Worm (Caenorhabditis elegans) whole organism, early embryonic: ENCODE results near the gene Y41E3.22.

Experiments used
- B0310.2 ChIP-seq: sonication (generic microtip); optimal IDR thresholded peaks from 2 replicates; lab custom pipeline; 2016; ENCODE audit warnings: mild to moderate bottlenecking, missing genetic modification characterization, missing compliant biosample characterization
- F13C5.2 ChIP-seq: sonication (generic microtip); optimal IDR thresholded peaks from 2 replicates; lab custom pipeline; 2017; ENCODE audit warnings: mild to moderate bottlenecking, missing genetic modification characterization, inconsistent platforms, missing compliant biosample characterization
- aly-1 ChIP-seq: sonication (generic microtip); optimal IDR thresholded peaks from 2 replicates; lab custom pipeline; 2016; ENCODE audit warnings: missing genetic modification characterization, missing compliant biosample characterization
- ama-1 ChIP-seq: fragments of 150-350 bp; optimal IDR thresholded peaks from 2 replicates; lab custom pipeline; 2014
- ceh-13 ChIP-seq: fragments of 200-800 bp; sonication (Bioruptor generic); optimal IDR thresholded peaks from 2 replicates; lab custom pipeline; 2018; ENCODE audit warnings: mild to moderate bottlenecking, missing genetic modification characterization, missing compliant biosample characterization
- ceh-36 ChIP-seq: sonication (generic microtip); optimal IDR thresholded peaks from 2 replicates; lab custom pipeline; 2016; ENCODE audit warnings: missing genetic modification characterization, inconsistent platforms, missing compliant biosample characterization
- ets-7 ChIP-seq: sonication (generic microtip); optimal IDR thresholded peaks from 2 replicates; lab custom pipeline; 2016; ENCODE audit warnings: missing genotype, missing genetic modification characterization, missing compliant biosample characterization
- flt-1 ChIP-seq: fragments of 200-800 bp; sonication (Bioruptor generic); IDR thresholded peaks from 2 replicates; pipeline ENCODE4 v1.3.6; 2022; ENCODE audit warnings: missing genetic modification characterization, missing compliant biosample characterization
- hmbx-1 ChIP-seq: sonication (generic microtip); optimal IDR thresholded peaks from 2 replicates; lab custom pipeline; 2016; ENCODE audit warnings: mild to moderate bottlenecking, missing genetic modification characterization, missing compliant biosample characterization
- hmg-4 ChIP-seq: fragments of 200-800 bp; sonication (Bioruptor generic); optimal IDR thresholded peaks from 2 replicates; lab custom pipeline; 2018; ENCODE audit warnings: mild to moderate bottlenecking, missing genetic modification characterization, missing compliant biosample characterization
- hnd-1 ChIP-seq: sonication (generic microtip); optimal IDR thresholded peaks from 2 replicates; lab custom pipeline; 2016; ENCODE audit warnings: missing genetic modification characterization, missing compliant biosample characterization
- pes-1 ChIP-seq: fragments of 200-800 bp; sonication (Bioruptor generic); IDR thresholded peaks from 2 replicates; pipeline ENCODE4 v1.3.6; 2022; ENCODE audit warnings: missing genetic modification reagents, missing genetic modification characterization, missing compliant biosample characterization
- scrt-1 ChIP-seq: fragments of 200-800 bp; sonication (Bioruptor generic); IDR thresholded peaks from 2 replicates; pipeline ENCODE4 v1.3.6; 2022; ENCODE audit warnings: missing genetic modification characterization, missing compliant biosample characterization
- sea-1 ChIP-seq: fragments of 200-800 bp; sonication (Bioruptor generic); conservative IDR thresholded peaks from 2 replicates; pipeline ENCODE4 v1.3.6; 2022; ENCODE audit warnings: missing genetic modification characterization, missing compliant biosample characterization
- tbx-11 ChIP-seq: fragments of 200-800 bp; sonication (Bioruptor generic); IDR thresholded peaks from 2 replicates; pipeline ENCODE4 v1.3.6; 2022; ENCODE audit warnings: missing genetic modification characterization, missing compliant biosample characterization
- tbx-37 ChIP-seq: fragments of 200-800 bp; sonication (Bioruptor generic); conservative IDR thresholded peaks from 2 replicates; pipeline ENCODE4 v1.3.6; 2022; ENCODE audit warnings: missing genetic modification reagents, missing genetic modification characterization, missing compliant biosample characterization
- tra-4 ChIP-seq: sonication (generic microtip); optimal IDR thresholded peaks from 2 replicates; lab custom pipeline; 2017; ENCODE audit warnings: missing genetic modification characterization, missing compliant biosample characterization

The Y41E3.22 gene

ce11 chrIV:14950468-14950867, at the start of gene Y41E3.22:
Y41E3.22 (plus strand) TSS chrIV:14950710.
- TF ChIP-seq flt-1 (GFP tag; lab: Robert Waterston, UW) (no peak), tbx-11 (no peak), tbx-37 (GFP tag; lab: Robert Waterston, UW) (no peak), sea-1 (GFP tag; lab: Robert Waterston, UW) (no peak), ama-1 (lab: Kevin White, UChicago) (no peak), scrt-1 (GFP tag; lab: Robert Waterston, UW) (no peak), hnd-1 (tag; lab: Kevin White, UChicago) (no peak), hmg-4 (GFP tag; lab: Kevin White, UChicago) (no peak), aly-1 (tag; lab: Kevin White, UChicago) (no peak), ets-7 (tag; lab: Kevin White, UChicago) (no peak), F13C5.2 (tag; lab: Kevin White, UChicago) (no peak), tra-4 (tag; lab: Kevin White, UChicago) (no peak), pes-1 (GFP tag; lab: Robert Waterston, UW) (no peak), ceh-13 (GFP tag; lab: Kevin White, UChicago) (no peak), ceh-36 (tag; lab: Kevin White, UChicago) (no peak), B0310.2 (tag; lab: Kevin White, UChicago) (no peak), hmbx-1 (no peak)

- TF ChIP-seq aly-1 (tag; lab: Kevin White, UChicago) (no peak), pes-1 (GFP tag; lab: Robert Waterston, UW) (no peak), tra-4 (tag; lab: Kevin White, UChicago) (no peak), hmbx-1 (no peak), F13C5.2 (tag; lab: Kevin White, UChicago) (no peak), ama-1 (lab: Kevin White, UChicago) (no peak), B0310.2 (tag; lab: Kevin White, UChicago) (no peak)
Observed at ce11 chrIV:14903188-14903587, 47.3 kb upstream of the Y41E3.22 start.

ce11 chrIV:14909589-14909988, 40.9 kb upstream of the Y41E3.22 start, which contains the start of gene pnc-2:
pnc-2 (minus strand) TSS chrIV:14909689.
- TF ChIP-seq ets-7 (tag; lab: Kevin White, UChicago): no peak
- TF ChIP-seq B0310.2 (tag; lab: Kevin White, UChicago): no peak
- TF ChIP-seq tra-4 (tag; lab: Kevin White, UChicago): no peak
- no peak for TF ChIP-seq hmbx-1
- no peak for TF ChIP-seq aly-1 (tag; lab: Kevin White, UChicago)
- no peak for TF ChIP-seq flt-1 (GFP tag; lab: Robert Waterston, UW)
- no peak for TF ChIP-seq ama-1 (lab: Kevin White, UChicago)
- TF ChIP-seq pes-1 (GFP tag; lab: Robert Waterston, UW): no peak
- no peak for TF ChIP-seq F13C5.2 (tag; lab: Kevin White, UChicago)
- no peak for TF ChIP-seq sea-1 (GFP tag; lab: Robert Waterston, UW)
- TF ChIP-seq scrt-1 (GFP tag; lab: Robert Waterston, UW): no peak
- TF ChIP-seq hmg-4 (GFP tag; lab: Kevin White, UChicago): no peak
- TF ChIP-seq tbx-37 (GFP tag; lab: Robert Waterston, UW): no peak
- TF ChIP-seq tbx-11: no peak
- TF ChIP-seq ceh-13 (GFP tag; lab: Kevin White, UChicago): no peak
- no peak for TF ChIP-seq hnd-1 (tag; lab: Kevin White, UChicago)

- TF ChIP-seq sea-1 (GFP tag; lab: Robert Waterston, UW) (no peak), ceh-13 (GFP tag; lab: Kevin White, UChicago) (no peak), tbx-37 (GFP tag; lab: Robert Waterston, UW) (no peak), F13C5.2 (tag; lab: Kevin White, UChicago) (no peak), hmg-4 (GFP tag; lab: Kevin White, UChicago) (no peak), flt-1 (GFP tag; lab: Robert Waterston, UW) (no peak), tra-4 (tag; lab: Kevin White, UChicago) (no peak), hmbx-1 (no peak), hnd-1 (tag; lab: Kevin White, UChicago) (no peak), pes-1 (GFP tag; lab: Robert Waterston, UW) (no peak), scrt-1 (GFP tag; lab: Robert Waterston, UW) (no peak), ama-1 (lab: Kevin White, UChicago) (no peak), aly-1 (tag; lab: Kevin White, UChicago) (no peak), ets-7 (tag; lab: Kevin White, UChicago) (no peak), ceh-36 (tag; lab: Kevin White, UChicago) (no peak)
Observed at ce11 chrIV:14919310-14919709, 31.2 kb upstream of the Y41E3.22 start, which contains the start of gene ccch-5. ccch-5 (plus strand) TSS chrIV:14919610.

- TF ChIP-seq hmg-4 (GFP tag; lab: Kevin White, UChicago): no peak
Observed at ce11 chrIV:14929421-14929820, 21.1 kb upstream of the Y41E3.22 start, which contains the start of gene Y57G11C.28. Y57G11C.28 (plus strand) TSS chrIV:14929721.

ce11 chrIV:14932640-14933039, 17.9 kb upstream of the Y41E3.22 start, which contains the start of gene Y57G11C.1131:
Y57G11C.1131 (plus strand) TSS chrIV:14932972.
- TF ChIP-seq ama-1 (lab: Kevin White, UChicago): no peak
- TF ChIP-seq aly-1 (tag; lab: Kevin White, UChicago): no peak
- no peak for TF ChIP-seq sea-1 (GFP tag; lab: Robert Waterston, UW)
- TF ChIP-seq F13C5.2 (tag; lab: Kevin White, UChicago): no peak
- no peak for TF ChIP-seq flt-1 (GFP tag; lab: Robert Waterston, UW)
- TF ChIP-seq pes-1 (GFP tag; lab: Robert Waterston, UW): no peak
- no peak for TF ChIP-seq B0310.2 (tag; lab: Kevin White, UChicago)
- no peak for TF ChIP-seq hmbx-1
- no peak for TF ChIP-seq ceh-36 (tag; lab: Kevin White, UChicago)
- TF ChIP-seq tbx-11: no peak
- no peak for TF ChIP-seq ceh-13 (GFP tag; lab: Kevin White, UChicago)
- TF ChIP-seq tbx-37 (GFP tag; lab: Robert Waterston, UW): no peak
- TF ChIP-seq scrt-1 (GFP tag; lab: Robert Waterston, UW): no peak
- TF ChIP-seq tra-4 (tag; lab: Kevin White, UChicago): no peak
- TF ChIP-seq hnd-1 (tag; lab: Kevin White, UChicago): no peak
- TF ChIP-seq hmg-4 (GFP tag; lab: Kevin White, UChicago): no peak
- no peak for TF ChIP-seq ets-7 (tag; lab: Kevin White, UChicago)
